Worm (Caenorhabditis elegans) whole organism, L2 larva: ENCODE results near the gene srd-4.

Experiments used
- C34F6.9 ChIP-seq: fragments of 150-350 bp; optimal IDR thresholded peaks from 2 replicates; lab custom pipeline; 2014; ENCODE audit warnings: missing biosample characterization, missing genetic modification characterization
- F13H6.1 ChIP-seq: sonication (generic microtip); optimal IDR thresholded peaks from 2 replicates; lab custom pipeline; 2016; ENCODE audit warnings: missing genetic modification characterization, missing compliant biosample characterization
- R02D3.7 ChIP-seq: fragments of 150-350 bp; optimal IDR thresholded peaks from 2 replicates; lab custom pipeline; 2014; ENCODE audit warnings: missing biosample characterization, missing genetic modification characterization
- ZK546.5 ChIP-seq: sonication (generic microtip); optimal IDR thresholded peaks from 2 replicates; lab custom pipeline; 2017; ENCODE audit warnings: missing biosample characterization, missing genetic modification characterization
- blmp-1 ChIP-seq: sonication (generic microtip); optimal IDR thresholded peaks from 2 replicates; lab custom pipeline; 2017; ENCODE audit warnings: missing genetic modification characterization, mild to moderate bottlenecking, missing compliant biosample characterization, antibody characterized with exemption, moderate library complexity; ENCODE audit not compliant: insufficient read depth
- ceh-82 ChIP-seq: fragments of 150-350 bp; optimal IDR thresholded peaks from 2 replicates; lab custom pipeline; 2014; ENCODE audit warnings: missing biosample characterization, missing genetic modification characterization
- egl-27 ChIP-seq: sonication (generic microtip); optimal IDR thresholded peaks from 3 replicates; lab custom pipeline; 2017; ENCODE audit warnings: missing biosample characterization, missing genetic modification reagents, missing genetic modification characterization
- elt-1 ChIP-seq: fragments of 150-350 bp; optimal IDR thresholded peaks from 2 replicates; lab custom pipeline; 2014; ENCODE audit warnings: missing biosample characterization, missing genetic modification characterization
- fos-1 ChIP-seq: fragments of 150-350 bp; optimal IDR thresholded peaks from 2 replicates; lab custom pipeline; 2014; ENCODE audit warnings: missing biosample characterization, missing genetic modification characterization
- lin-11 ChIP-seq: fragments of 150-350 bp; sonication (generic microtip); optimal IDR thresholded peaks from 2 replicates; lab custom pipeline; 2014; ENCODE audit warnings: missing biosample characterization, missing genetic modification characterization, inconsistent platforms, mixed read lengths
- lin-13 ChIP-seq: fragments of 150-350 bp; optimal IDR thresholded peaks from 2 replicates; lab custom pipeline; 2014; ENCODE audit warnings: missing biosample characterization, missing genetic modification reagents, missing genetic modification characterization
- lsy-2 ChIP-seq, 2 experiments: fragments of 150-350 bp in 1 of 2; sonication (generic microtip) in 1 of 2; optimal IDR thresholded peaks; 2 replicates each; lab custom pipeline; 2014 to 2017; ENCODE audit warnings: missing biosample characterization in 2 of 2, missing genetic modification characterization in 2 of 2
- nhr-12 ChIP-seq: fragments of 150-350 bp; optimal IDR thresholded peaks from 2 replicates; lab custom pipeline; 2014; ENCODE audit warnings: missing biosample characterization, missing genetic modification characterization
- nhr-129 ChIP-seq: fragments of 150-350 bp; optimal IDR thresholded peaks from 2 replicates; lab custom pipeline; 2014; ENCODE audit warnings: missing biosample characterization, missing genetic modification characterization
- nhr-23 ChIP-seq: fragments of 150-350 bp; optimal IDR thresholded peaks from 2 replicates; lab custom pipeline; 2014; ENCODE audit warnings: missing biosample characterization, missing genetic modification reagents, missing genetic modification characterization
- nhr-77 ChIP-seq: fragments of 150-350 bp; optimal IDR thresholded peaks from 2 replicates; lab custom pipeline; 2014; ENCODE audit warnings: missing biosample characterization, missing genetic modification characterization
- peb-1 ChIP-seq: fragments of 150-350 bp; optimal IDR thresholded peaks from 2 replicates; lab custom pipeline; 2014; ENCODE audit warnings: missing biosample characterization, missing genetic modification characterization
- sem-4 ChIP-seq: fragments of 150-350 bp; optimal IDR thresholded peaks from 2 replicates; lab custom pipeline; 2014; ENCODE audit warnings: missing biosample characterization, missing genetic modification reagents, missing genetic modification characterization
- sma-9 ChIP-seq, 2 experiments: fragments of 150-350 bp in 1 of 2; sonication (generic microtip) in 1 of 2; optimal IDR thresholded peaks; 2 replicates each; lab custom pipeline; 2014 to 2016; ENCODE audit warnings: missing genetic modification characterization in 2 of 2, mild to moderate bottlenecking in 1 of 2, missing biosample characterization in 1 of 2, missing compliant biosample characterization in 1 of 2, missing genetic modification reagents in 1 of 2, moderate library complexity in 1 of 2
- ztf-1 ChIP-seq: fragments of 200-800 bp; sonication (Bioruptor generic); conservative IDR thresholded peaks from 2 replicates; pipeline ENCODE4 v1.3.6; 2022; ENCODE audit warnings: missing genetic modification characterization, missing compliant biosample characterization
- ztf-11 ChIP-seq: sonication (generic microtip); optimal IDR thresholded peaks from 2 replicates; lab custom pipeline; 2017; ENCODE audit warnings: missing biosample characterization, missing genetic modification characterization

Gene srd-4

DNA sequence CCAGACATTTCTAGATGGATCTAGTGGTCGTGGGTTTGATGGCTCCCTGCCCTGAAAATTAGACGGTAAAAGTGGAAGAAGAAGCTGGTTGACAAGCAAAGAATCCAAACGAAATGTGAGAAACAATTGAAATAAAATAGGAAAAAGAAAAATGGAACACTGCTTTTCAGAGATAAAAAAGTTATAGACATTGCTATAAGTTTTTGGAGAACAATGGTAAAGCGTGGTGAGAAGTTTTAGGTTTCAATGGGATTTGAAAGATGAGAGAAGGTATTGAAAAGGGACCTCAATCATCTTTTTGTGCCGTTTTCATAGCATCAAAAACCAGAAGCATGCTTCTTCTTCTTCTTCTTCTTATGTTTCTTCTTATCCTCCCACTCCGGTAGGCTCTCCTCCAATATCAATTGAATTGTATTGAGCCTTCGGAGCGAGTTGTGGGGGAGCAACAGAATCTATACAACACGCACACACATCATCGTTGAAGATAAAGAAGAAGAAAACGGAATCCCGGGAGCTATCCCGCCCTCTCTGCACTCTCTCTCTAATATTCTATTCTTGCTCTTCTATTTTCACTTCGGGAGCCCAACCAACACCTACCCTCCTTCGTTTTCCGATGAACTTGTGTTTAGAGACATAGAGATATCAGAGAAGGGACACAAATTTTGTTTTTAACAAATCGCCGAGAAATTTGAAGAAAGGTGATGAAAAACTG lies 49.7 kb downstream of the srd-4 start, which contains the start of gene myo-3:
TSS of gene myo-3 (minus strand) at position 51 of the 712 bp plus-strand sequence.
- TF ChIP-seq F13H6.1 (tag; lab: Kevin White, UChicago) (peak; percentile 73), sma-9 (GFP tag; optimal IDR thresholded peaks at IDR 0.05; lab: Kevin White, UChicago) (peak; percentile 1), sma-9 (tag; optimal IDR thresholded peaks at IDR 0.05; lab: Kevin White, UChicago) (no peak), ztf-11 (tag; lab: Kevin White, UChicago) (no peak), nhr-129 (peak; percentile 28), nhr-77 (tag; lab: Kevin White, UChicago) (no peak), ceh-82 (tag; lab: Kevin White, UChicago) (no peak)

DNA sequence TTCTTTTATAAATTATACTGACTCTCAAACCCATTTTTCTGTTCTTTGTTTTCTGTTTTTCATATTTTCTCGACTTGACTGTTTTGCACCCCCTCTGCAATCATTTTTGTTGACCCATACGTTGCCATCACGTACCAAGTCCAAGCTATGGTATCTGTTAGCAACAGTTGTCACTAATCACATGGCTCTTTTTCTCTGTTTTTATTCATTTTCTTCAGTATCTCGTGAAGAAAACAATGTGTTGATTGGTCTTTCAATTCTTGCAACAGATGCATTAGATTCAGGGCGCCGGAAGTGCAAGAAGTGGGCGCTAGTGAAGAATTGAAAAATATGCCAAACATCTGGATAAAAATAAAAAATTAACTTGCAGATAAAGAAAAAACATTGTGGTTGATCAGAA lies 50.8 kb downstream of the srd-4 start:
- TF ChIP-seq blmp-1 (tag; lab: Kevin White, UChicago) (no peak), ZK546.5 (no peak), fos-1 (tag; lab: Kevin White, UChicago) (no peak), lin-13 (GFP tag; lab: Kevin White, UChicago) (no peak), nhr-129 (peak; percentile 35), ztf-1 (no peak), lsy-2 (tag; optimal IDR thresholded peaks at IDR 0.05; lab: Kevin White, UChicago) (peak in 1 of 2 experiments; percentile 25), C34F6.9 (tag; lab: Kevin White, UChicago) (peak; percentile 32), sma-9 (GFP tag; optimal IDR thresholded peaks at IDR 0.05; lab: Kevin White, UChicago) (peak; percentile 57), sma-9 (tag; optimal IDR thresholded peaks at IDR 0.05; lab: Kevin White, UChicago) (no peak), F13H6.1 (tag; lab: Kevin White, UChicago) (peak; percentile 28), egl-27 (tag; lab: Kevin White, UChicago) (no peak), R02D3.7 (tag; lab: Kevin White, UChicago) (no peak), nhr-23 (tag; lab: Kevin White, UChicago) (no peak), nhr-12 (tag; lab: Kevin White, UChicago) (no peak), lin-11 (tag; lab: Kevin White, UChicago) (no peak), peb-1 (tag; lab: Kevin White, UChicago) (no peak), nhr-77 (tag; lab: Kevin White, UChicago) (no peak), sem-4 (tag; lab: Kevin White, UChicago) (no peak), elt-1 (no peak), ceh-82 (tag; lab: Kevin White, UChicago) (no peak)
- TF ChIP-seq, all 48 proteins: peak for 5
